Worm (Caenorhabditis elegans): ENCODE data around the gene srh-37.

Gene srh-37

DNA sequence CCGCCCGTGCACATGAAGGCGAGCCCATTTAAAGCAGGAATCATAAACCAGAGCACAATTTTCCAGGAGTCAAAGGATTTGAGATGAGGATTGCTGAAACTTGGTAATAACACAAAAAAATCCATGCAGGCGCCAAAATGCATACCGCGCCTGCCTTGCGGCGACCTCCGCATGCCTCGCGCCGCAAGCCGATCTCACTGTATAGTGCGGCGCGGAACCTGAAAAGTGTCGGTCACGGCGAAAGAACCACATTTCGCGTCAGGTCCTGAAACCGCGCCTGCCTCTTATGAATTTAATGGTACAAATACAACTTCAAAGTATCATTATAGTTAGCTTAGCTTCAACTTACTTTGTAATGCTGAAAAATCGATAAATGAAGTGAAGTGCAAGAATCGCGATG is 11.8 kb downstream of the srh-37 start:
- TF ChIP-seq set-16 (GFP tag; IDR thresholded peaks at IDR 0.05): peak; percentile 54; the same call in 1 of the 2 replicates
- no peak for TF ChIP-seq lsy-2 (tag; optimal IDR thresholded peaks at IDR 0.05)

DNA sequence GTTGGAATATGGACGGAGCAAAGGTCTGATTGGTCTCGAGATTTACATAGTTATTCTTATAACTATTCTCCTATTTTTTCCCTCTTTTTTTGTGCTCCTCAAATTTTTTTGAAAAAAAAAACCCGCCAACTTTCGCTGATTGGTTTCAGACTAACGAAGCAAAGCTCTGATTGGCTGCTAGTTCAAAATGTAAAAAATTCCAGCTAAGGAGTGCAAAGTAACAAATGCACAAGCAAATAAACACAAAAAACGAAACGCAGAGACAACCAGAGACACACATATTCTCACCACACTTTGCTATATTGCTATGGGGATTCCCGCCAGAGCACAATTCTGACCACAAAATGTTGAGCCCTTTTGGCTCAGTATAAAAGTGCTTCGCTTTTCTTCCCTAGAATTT is 14.9 kb downstream of the srh-37 start, which contains the start of gene T01G6.1:
Gene T01G6.1, plus strand, starts transcription at position 301 of the 400 bp plus-strand sequence.
- TF ChIP-seq lin-29 (GFP tag; IDR thresholded peaks at IDR 0.05): no peak
- TF ChIP-seq rbr-2 (tag; optimal IDR thresholded peaks at IDR 0.05): no peak
- no peak for TF ChIP-seq lir-3 (tag; optimal IDR thresholded peaks at IDR 0.05)
- TF ChIP-seq nhr-237 (tag; optimal IDR thresholded peaks at IDR 0.05): no peak
- TF ChIP-seq aha-1 (tag): peak; percentile 22
- no peak for TF ChIP-seq nhr-25 (tag; optimal IDR thresholded peaks at IDR 0.05; ENCODE audit: borderline replicate concordance, insufficient read depth)
- TF ChIP-seq cey-2 (tag; optimal IDR thresholded peaks at IDR 0.05; ENCODE audit: borderline replicate concordance, insufficient read depth): no peak
- TF ChIP-seq hlh-30 (tag; optimal IDR thresholded peaks at IDR 0.05; ENCODE audit: insufficient read depth): no peak

DNA sequence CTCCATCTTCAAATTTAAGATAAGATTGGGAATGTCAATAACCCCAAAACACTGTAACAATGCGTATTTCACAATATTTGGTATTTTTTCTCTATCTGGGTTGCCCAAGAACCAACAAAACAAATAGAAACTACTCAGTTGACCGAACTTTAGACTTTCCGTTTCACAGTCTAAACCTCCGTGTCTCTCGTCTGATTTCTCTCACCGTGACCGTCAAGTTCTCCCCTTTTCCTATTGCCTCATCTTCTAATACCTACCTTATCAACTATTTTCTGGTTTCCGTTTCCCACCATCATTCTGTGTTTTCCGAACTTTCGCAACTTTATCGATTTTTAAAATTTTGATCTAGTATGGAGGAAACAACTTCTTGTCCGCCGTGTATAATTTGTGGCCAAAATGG is 18.0 kb downstream of the srh-37 start, which contains the start of gene nhr-131:
Gene nhr-131, plus strand, starts transcription at position 87 of the 400 bp plus-strand sequence.
- TF ChIP-seq nhr-77 (tag; optimal IDR thresholded peaks at IDR 0.05) (peak; percentile 38), nhr-102 (tag; optimal IDR thresholded peaks at IDR 0.05) (peak; percentile 36), madf-9 (GFP tag; conservative IDR thresholded peaks at IDR 0.05) (no peak), ceh-28 (tag; optimal IDR thresholded peaks at IDR 0.05) (peak; percentile 48), zfp-2 (tag; optimal IDR thresholded peaks at IDR 0.05) (no peak), hlh-30 (tag; optimal IDR thresholded peaks at IDR 0.05; ENCODE audit: insufficient read depth) (no peak), dve-1 (tag; optimal IDR thresholded peaks at IDR 0.05; ENCODE audit: insufficient read depth) (peak; percentile 71), Y105C5A.15 (GFP tag; IDR thresholded peaks at IDR 0.05) (no peak), mdl-1 (tag; optimal IDR thresholded peaks at IDR 0.05) (peak in 1 of 2 experiments; percentile 10), hlh-11 (tag; optimal IDR thresholded peaks at IDR 0.05) (peak; percentile 51), ama-1 (optimal IDR thresholded peaks at IDR 0.05) (no peak), aha-1 (tag) (peak; percentile 38), egl-27 (tag; optimal IDR thresholded peaks at IDR 0.05) (no peak), rbr-2 (tag; optimal IDR thresholded peaks at IDR 0.05) (no peak), daf-16 (GFP tag; optimal IDR thresholded peaks at IDR 0.05) (no peak), daf-16 (tag; optimal IDR thresholded peaks at IDR 0.05) (peak; percentile 82), nhr-28 (tag; optimal IDR thresholded peaks at IDR 0.05) (peak; percentile 87), lin-1 (GFP tag; IDR thresholded peaks at IDR 0.05) (peak; percentile 58; the same call in 1 of the 2 replicates), pqm-1 (tag; optimal IDR thresholded peaks at IDR 0.05) (peak; percentile 62), dmd-6 (GFP tag; IDR thresholded peaks at IDR 0.05) (peak; percentile 77), ceh-62 (tag; optimal IDR thresholded peaks at IDR 0.05) (no peak), mes-2 (tag; optimal IDR thresholded peaks at IDR 0.05; ENCODE audit: poor library complexity, severe bottlenecking) (peak; percentile 36), nhr-6 (tag; optimal IDR thresholded peaks at IDR 0.05) (no peak)

DNA sequence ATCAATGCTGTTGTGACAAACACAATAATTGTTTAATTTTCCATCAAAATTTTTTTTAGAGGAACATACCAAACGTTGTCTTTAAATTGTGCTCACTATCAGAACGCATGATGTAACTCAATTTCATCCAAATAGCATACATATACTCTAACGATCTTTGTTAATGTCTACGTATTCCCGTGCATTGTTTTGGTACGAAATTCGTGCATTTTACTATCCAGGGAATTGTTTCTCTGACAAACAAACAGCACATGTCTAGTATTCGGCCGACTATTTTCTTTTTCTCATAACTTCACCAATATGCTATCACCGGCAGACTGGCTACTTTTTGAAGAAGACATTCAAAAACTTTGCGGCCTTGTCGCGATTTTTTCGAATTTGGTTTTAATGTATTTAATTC is 20.9 kb downstream of the srh-37 start, which contains the start of gene str-196:
Gene str-196, plus strand, starts transcription at position 301 of the 400 bp plus-strand sequence.
- TF ChIP-seq hlh-11 (tag; optimal IDR thresholded peaks at IDR 0.05): no peak
- no peak for TF ChIP-seq ztf-11 (tag; optimal IDR thresholded peaks at IDR 0.05)
- TF ChIP-seq skn-1 (tag; optimal IDR thresholded peaks at IDR 0.05): no peak

DNA sequence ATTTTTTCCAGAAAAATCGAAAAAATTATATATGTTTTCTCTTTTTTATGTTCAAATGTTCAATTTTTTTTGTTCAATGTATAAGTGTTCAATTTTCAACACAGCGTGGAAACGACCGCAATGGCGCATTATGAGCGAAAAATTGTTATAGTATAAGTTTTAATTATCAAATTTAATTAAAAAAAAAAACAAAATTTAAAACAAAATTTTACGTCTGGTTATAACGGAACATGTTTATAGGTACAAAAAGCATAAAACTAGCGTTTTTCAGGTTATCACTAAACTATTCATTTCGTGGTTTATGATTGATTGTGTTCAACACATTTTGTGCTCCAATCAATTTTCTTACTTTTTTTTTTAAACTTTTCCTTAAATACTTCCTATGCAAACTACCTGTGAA is 23.0 kb downstream of the srh-37 start, which contains the start of gene nhr-106:
Gene nhr-106, plus strand, starts transcription at position 301 of the 400 bp plus-strand sequence.
- TF ChIP-seq dmd-6 (GFP tag; IDR thresholded peaks at IDR 0.05) (peak; percentile 48; the same call in 1 of the 2 replicates), unc-130 (GFP tag; optimal IDR thresholded peaks at IDR 0.05) (no peak), daf-16 (GFP tag; optimal IDR thresholded peaks at IDR 0.05) (no peak), daf-16 (tag; optimal IDR thresholded peaks at IDR 0.05) (peak; percentile 26), nhr-28 (tag; optimal IDR thresholded peaks at IDR 0.05) (peak; percentile 78), pqm-1 (tag; optimal IDR thresholded peaks at IDR 0.05) (peak; percentile 20)
